Fruit fly (Drosophila melanogaster) whole organism, pupa: Measurements from ENCODE around the gene CG31675.

Experiments used
- CG10348 ChIP-seq: fragments of 200-800 bp; sonication (Bioruptor generic); IDR thresholded peaks from 2 replicates; pipeline ENCODE4 v1.3.6; 2022; ENCODE audit warnings: missing biosample characterization, missing genetic modification characterization
- CG15710 ChIP-seq: fragments of 200-800 bp; sonication (Bioruptor generic); optimal IDR thresholded peaks from 2 replicates; lab custom pipeline; 2018; ENCODE audit warnings: missing biosample characterization, mild to moderate bottlenecking, missing genetic modification characterization, moderate library complexity
- CG34367 ChIP-seq: fragments of 200-800 bp; sonication (Bioruptor generic); optimal IDR thresholded peaks from 2 replicates; lab custom pipeline; 2018; ENCODE audit warnings: missing biosample characterization, mild to moderate bottlenecking, missing genetic modification characterization
- CG4496 ChIP-seq: fragments of 200-800 bp; sonication (Bioruptor generic); IDR thresholded peaks from 3 replicates; pipeline ENCODE4 v1.3.6; 2022; ENCODE audit warnings: missing biosample characterization, missing genetic modification characterization
- CG9948 ChIP-seq: fragments of 200-800 bp; sonication (Bioruptor generic); optimal IDR thresholded peaks from 2 replicates; lab custom pipeline; 2018; ENCODE audit warnings: missing biosample characterization, mild to moderate bottlenecking, missing genetic modification characterization, moderate library complexity
- rn ChIP-seq: fragments of 200-800 bp; sonication (Bioruptor generic); IDR thresholded peaks from 2 replicates; pipeline ENCODE4 v1.3.6; 2022; ENCODE audit warnings: missing biosample characterization, missing genetic modification characterization

DNA sequence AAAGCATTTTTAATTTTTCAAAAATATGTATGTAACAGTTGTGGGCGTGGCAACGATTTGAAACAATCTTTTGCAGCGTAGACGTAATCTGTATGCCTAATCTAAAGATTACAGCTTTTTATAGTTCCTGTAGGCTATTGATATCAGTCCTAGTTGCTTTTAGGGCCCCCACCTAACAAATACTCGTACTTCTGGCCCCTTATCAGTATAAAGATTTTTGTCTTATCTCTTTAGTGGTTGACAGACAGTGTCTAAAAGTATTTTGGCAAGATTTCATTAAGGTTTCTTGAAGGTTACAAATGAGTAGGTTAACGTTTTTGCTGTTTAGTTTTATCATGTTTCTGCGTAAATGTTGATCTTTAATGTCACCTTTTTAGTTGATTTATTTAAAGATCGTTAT lies 38.9 kb upstream of the CG31675 start:
- TF ChIP-seq CG15710 (no peak), CG4496 (GFP tag; lab: Robert Waterston, UW) (no peak), CG9948 (tag; lab: Kevin White, UChicago) (no peak), CG34367 (tag; lab: Kevin White, UChicago) (no peak), rn (no peak), CG10348 (GFP tag; lab: Robert Waterston, UW) (no peak)
